Worm (Caenorhabditis elegans): Measurements from ENCODE around the gene fbxc-24.

DNA sequence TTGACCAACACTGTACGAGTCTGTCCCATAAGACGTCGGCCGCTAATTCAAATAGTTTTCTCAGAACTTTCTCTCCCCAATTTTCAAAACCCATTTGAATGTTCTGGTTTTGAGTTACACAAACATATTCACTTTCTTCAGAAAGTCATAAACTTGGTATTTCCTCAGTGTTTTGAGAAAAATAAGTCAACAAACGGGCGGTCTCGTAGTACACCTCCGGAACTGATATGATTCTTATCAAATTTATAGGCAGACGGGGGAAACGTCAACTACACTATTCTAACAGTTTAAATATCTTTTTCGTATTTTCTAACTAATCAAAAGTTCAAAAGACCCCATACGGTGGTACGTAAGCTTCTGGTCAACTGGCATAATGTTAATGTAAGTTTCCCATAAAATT is 25.2 kb downstream of the fbxc-24 start:
- no peak for TF ChIP-seq nhr-237 (tag; optimal IDR thresholded peaks at IDR 0.05)
- TF ChIP-seq unc-62 (GFP tag; optimal IDR thresholded peaks at IDR 0.05): no peak
- no peak for TF ChIP-seq ztf-11 (tag; optimal IDR thresholded peaks at IDR 0.05)
- no peak for TF ChIP-seq nhr-76 (tag; optimal IDR thresholded peaks at IDR 0.05)
- no peak for TF ChIP-seq nhr-28 (tag; optimal IDR thresholded peaks at IDR 0.05)
- TF ChIP-seq ces-1 (GFP tag; optimal IDR thresholded peaks at IDR 0.05): no peak
- TF ChIP-seq snpc-4 (tag; optimal IDR thresholded peaks at IDR 0.05): no peak
- no peak for TF ChIP-seq cnd-1 (tag; optimal IDR thresholded peaks at IDR 0.05)
- TF ChIP-seq pha-4 (tag; optimal IDR thresholded peaks at IDR 0.05): no peak
- no peak for TF ChIP-seq drap-1 (GFP tag; optimal IDR thresholded peaks at IDR 0.05)
- no peak for TF ChIP-seq lsy-2 (tag; optimal IDR thresholded peaks at IDR 0.05)

Data from whole organism, mixed stage, embryonic.